Fruit fly (Drosophila melanogaster): ENCODE results near the gene CG11597.

Gene CG11597

DNA sequence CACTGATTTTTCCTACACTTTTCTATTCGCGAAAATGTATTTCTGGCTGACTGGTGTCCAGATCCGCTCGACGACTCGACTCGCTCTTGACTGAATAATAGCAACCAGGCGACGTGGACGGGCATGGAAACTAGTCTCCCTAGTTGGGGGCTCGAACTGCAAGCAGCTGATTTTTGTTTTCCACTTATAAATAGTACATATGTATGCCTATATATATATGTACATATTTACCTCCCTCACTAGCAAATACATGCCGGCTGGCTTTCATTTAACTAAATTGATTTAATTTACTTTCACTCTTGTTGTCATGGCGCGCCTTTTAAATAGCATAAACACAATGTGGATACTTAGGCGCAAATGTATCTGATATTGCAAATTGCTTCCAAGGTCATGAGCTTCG, 21.3 kb downstream of the CG11597 start, which contains the start of gene Gcat:
Gene Gcat, minus strand, starts transcription at position 101 of the 400 bp plus-strand sequence.
- TF ChIP-seq CG11762 (GFP tag; optimal IDR thresholded peaks at IDR 0.05; ENCODE audit: insufficient read depth): no peak
- TF ChIP-seq vri (GFP tag; optimal IDR thresholded peaks at IDR 0.05): no peak
- TF ChIP-seq Ets96B (tag; optimal IDR thresholded peaks at IDR 0.05): no peak
- TF ChIP-seq CG6792 (GFP tag; optimal IDR thresholded peaks at IDR 0.05): no peak
- TF ChIP-seq Eip75B (GFP tag; optimal IDR thresholded peaks at IDR 0.05): no peak
- TF ChIP-seq Sox14 (GFP tag; optimal IDR thresholded peaks at IDR 0.05): no peak
- TF ChIP-seq Sox102F (GFP tag; optimal IDR thresholded peaks at IDR 0.05): no peak
- TF ChIP-seq CG7368 (GFP tag; optimal IDR thresholded peaks at IDR 0.05): no peak
- no peak for TF ChIP-seq CG11902 (GFP tag; optimal IDR thresholded peaks at IDR 0.05)
- no peak for TF ChIP-seq CG16779 (tag; optimal IDR thresholded peaks at IDR 0.05)
- TF ChIP-seq OdsH (GFP tag; optimal IDR thresholded peaks at IDR 0.05): no peak
- TF ChIP-seq Hr38 (GFP tag; optimal IDR thresholded peaks at IDR 0.05): no peak
- no peak for TF ChIP-seq dsx (GFP tag; optimal IDR thresholded peaks at IDR 0.05; ENCODE audit: poor library complexity, severe bottlenecking)
- TF ChIP-seq Smox (GFP tag; optimal IDR thresholded peaks at IDR 0.05): no peak
- no peak for TF ChIP-seq spab (GFP tag; optimal IDR thresholded peaks at IDR 0.05)

DNA sequence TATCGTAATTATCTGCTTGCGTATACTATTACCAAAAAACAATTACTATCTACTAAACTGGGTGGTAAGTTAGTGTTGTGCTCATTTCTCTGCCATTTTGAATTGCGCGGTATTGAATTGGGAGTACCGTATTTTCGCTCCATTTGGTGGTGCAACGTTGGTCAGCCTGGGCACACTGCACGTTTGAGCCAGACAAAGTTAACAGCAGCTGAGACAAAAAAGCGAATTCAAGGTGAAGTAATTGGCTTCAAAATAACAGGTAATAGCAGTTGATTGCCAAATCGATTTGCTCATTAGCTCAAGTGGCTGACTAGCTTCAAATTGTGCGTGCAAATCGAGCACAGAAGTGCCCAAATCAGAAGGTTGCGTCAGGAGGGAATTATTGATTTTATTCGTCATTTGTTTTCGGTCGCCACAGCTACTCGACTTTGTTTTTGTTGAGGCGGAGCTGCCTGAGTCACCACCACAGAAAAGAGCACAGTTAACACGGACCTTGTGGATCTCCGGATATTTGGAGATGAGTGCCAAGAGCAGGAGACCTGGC, 26.6 kb downstream of the CG11597 start, which contains the start of gene Klp68D:
Gene Klp68D, plus strand, starts transcription at position 175 of the 544 bp plus-strand sequence.
- TF ChIP-seq Sox15 (GFP tag; optimal IDR thresholded peaks at IDR 0.05): no peak
- TF ChIP-seq net (GFP tag; optimal IDR thresholded peaks at IDR 0.05): no peak
- no peak for TF ChIP-seq achi (GFP tag; optimal IDR thresholded peaks at IDR 0.05)
- TF ChIP-seq Blimp-1 (GFP tag; optimal IDR thresholded peaks at IDR 0.05): no peak
- no peak for TF ChIP-seq ss (GFP tag; optimal IDR thresholded peaks at IDR 0.05)
- no peak for TF ChIP-seq CG9139 (GFP tag; optimal IDR thresholded peaks at IDR 0.05)
- TF ChIP-seq CG10669 (GFP tag; optimal IDR thresholded peaks at IDR 0.05): no peak
- no peak for TF ChIP-seq fd85E (GFP tag; optimal IDR thresholded peaks at IDR 0.05)
- TF ChIP-seq Sox102F (GFP tag; optimal IDR thresholded peaks at IDR 0.05): no peak
- no peak for TF ChIP-seq Eip78C (GFP tag)
- TF ChIP-seq lz (GFP tag; optimal IDR thresholded peaks at IDR 0.05): no peak
- no peak for TF ChIP-seq Smox (GFP tag; optimal IDR thresholded peaks at IDR 0.05)
- TF ChIP-seq dac (GFP tag; optimal IDR thresholded peaks at IDR 0.05): no peak
- TF ChIP-seq CG3919 (GFP tag; optimal IDR thresholded peaks at IDR 0.05): no peak
- TF ChIP-seq OdsH (GFP tag; optimal IDR thresholded peaks at IDR 0.05): no peak
- TF ChIP-seq CG3032 (tag; optimal IDR thresholded peaks at IDR 0.05): no peak
- TF ChIP-seq cyc (GFP tag; optimal IDR thresholded peaks at IDR 0.05): no peak
- TF ChIP-seq pdm3 (GFP tag; optimal IDR thresholded peaks at IDR 0.05): no peak
- no peak for TF ChIP-seq CG11762 (GFP tag; optimal IDR thresholded peaks at IDR 0.05; ENCODE audit: insufficient read depth)

DNA sequence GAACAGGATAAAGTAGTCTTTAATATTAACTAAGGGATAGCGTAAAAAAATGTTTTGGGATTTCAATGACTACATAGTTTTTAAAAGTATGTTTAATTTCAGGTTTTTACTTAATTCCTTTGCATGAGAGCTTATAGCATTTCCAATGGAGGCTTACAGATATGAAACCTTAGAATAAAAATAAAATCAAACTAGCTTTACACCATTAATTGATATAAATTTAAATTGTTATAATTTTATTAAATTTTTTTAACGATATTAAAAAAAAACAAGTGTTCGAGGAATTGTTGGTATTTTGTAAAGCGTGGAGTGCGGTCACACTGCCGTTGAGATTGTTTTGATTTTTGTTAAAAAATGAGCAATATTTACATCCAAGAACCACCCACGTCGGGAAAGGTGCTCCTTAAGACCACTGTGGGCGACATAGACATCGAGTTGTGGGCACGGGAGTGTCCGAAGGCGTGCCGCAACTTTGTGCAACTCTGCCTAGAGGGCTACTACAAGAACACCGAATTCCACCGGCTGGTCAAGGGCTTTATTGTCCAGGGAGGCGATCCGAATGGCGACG, 28.8 kb downstream of the CG11597 start, which contains the start of the genes twy and CG10907:
Gene twy, minus strand, starts transcription at position 51 of the 568 bp plus-strand sequence.
Gene CG10907, plus strand, starts transcription at position 282 of the 568 bp plus-strand sequence.
- TF ChIP-seq CG6808 (GFP tag; optimal IDR thresholded peaks at IDR 0.05): no peak
- TF ChIP-seq dac (GFP tag; optimal IDR thresholded peaks at IDR 0.05): no peak
- TF ChIP-seq salr (GFP tag; optimal IDR thresholded peaks at IDR 0.05): no peak
- TF ChIP-seq Hr39 (GFP tag; optimal IDR thresholded peaks at IDR 0.05): no peak
- no peak for TF ChIP-seq Hr38 (GFP tag; optimal IDR thresholded peaks at IDR 0.05)
- no peak for TF ChIP-seq Ets21C (GFP tag; optimal IDR thresholded peaks at IDR 0.05)
- TF ChIP-seq lz (GFP tag; optimal IDR thresholded peaks at IDR 0.05): no peak
- TF ChIP-seq Eip78C (GFP tag): no peak
- TF ChIP-seq CG3032 (tag; optimal IDR thresholded peaks at IDR 0.05): no peak
- no peak for TF ChIP-seq acj6 (GFP tag; optimal IDR thresholded peaks at IDR 0.05)
- no peak for TF ChIP-seq CG11294 (GFP tag; IDR thresholded peaks at IDR 0.05)
- TF ChIP-seq Ets96B (tag; optimal IDR thresholded peaks at IDR 0.05): no peak
- no peak for TF ChIP-seq CG8319 (GFP tag; optimal IDR thresholded peaks at IDR 0.05)

Measured in whole organism, prepupa.